Fruit fly (Drosophila melanogaster) whole organism, embryonic: ENCODE data around the gene CG13108.

ENCODE experiments used
- Ada2b ChIP-seq: fragments of 200-800 bp; sonication (Bioruptor generic); IDR thresholded peaks from 2 replicates; pipeline ENCODE4 v1.3.6; 2022; ENCODE audit warnings: missing biosample characterization, missing genetic modification characterization
- Blimp-1 ChIP-seq: fragments of 200-800 bp; sonication (Bioruptor generic); optimal IDR thresholded peaks from 3 replicates; lab custom pipeline; 2018; ENCODE audit warnings: missing biosample characterization, missing genetic modification characterization, mild to moderate bottlenecking, moderate library complexity, missing genetic modification reagents
- CG1024 ChIP-seq: fragments of 200-800 bp; sonication (Bioruptor generic); IDR thresholded peaks from 2 replicates; pipeline ENCODE4 v1.3.6; 2022; ENCODE audit warnings: missing biosample characterization, missing genetic modification characterization
- CG10959 ChIP-seq: fragments of 200-800 bp; sonication (Bioruptor generic); IDR thresholded peaks from 2 replicates; pipeline ENCODE4 v1.3.6; 2022; ENCODE audit warnings: missing biosample characterization, missing genetic modification characterization
- CG15514 ChIP-seq: fragments of 200-800 bp; sonication (Bioruptor generic); optimal IDR thresholded peaks from 3 replicates; lab custom pipeline; 2017; ENCODE audit warnings: missing biosample characterization, missing genetic modification characterization, mild to moderate bottlenecking, moderate library complexity, missing genetic modification reagents
- CG17385 ChIP-seq: fragments of 200-800 bp; sonication (Bioruptor generic); optimal IDR thresholded peaks from 3 replicates; lab custom pipeline; 2018; ENCODE audit warnings: missing biosample characterization, mild to moderate bottlenecking, missing genetic modification characterization
- CG17612 ChIP-seq: fragments of 200-800 bp; sonication (Bioruptor generic); IDR thresholded peaks from 2 replicates; pipeline ENCODE4 v1.3.6; 2022; ENCODE audit warnings: missing biosample characterization, missing genetic modification characterization
- CG1792 ChIP-seq: fragments of 200-800 bp; sonication (Bioruptor generic); optimal IDR thresholded peaks from 2 replicates; lab custom pipeline; 2016; ENCODE audit warnings: missing biosample characterization, missing genetic modification characterization
- CG18599 ChIP-seq: fragments of 200-800 bp; sonication (Bioruptor generic); optimal IDR thresholded peaks from 3 replicates; lab custom pipeline; 2017; ENCODE audit warnings: missing biosample characterization, missing genetic modification characterization, mild to moderate bottlenecking, moderate library complexity, missing genetic modification reagents
- CG2120 ChIP-seq: fragments of 200-800 bp; sonication (Bioruptor generic); optimal IDR thresholded peaks from 3 replicates; lab custom pipeline; 2016; ENCODE audit warnings: missing biosample characterization, missing genetic modification characterization
- CG2129 ChIP-seq: fragments of 200-800 bp; sonication (Bioruptor generic); IDR thresholded peaks from 2 replicates; pipeline ENCODE4 v1.3.6; 2022; ENCODE audit warnings: missing biosample characterization, missing genetic modification characterization; ENCODE audit not compliant: partially characterized antibody
- CG2199 ChIP-seq: fragments of 200-800 bp; sonication (Bioruptor generic); IDR thresholded peaks from 3 replicates; pipeline ENCODE4 v1.3.6; 2022; ENCODE audit warnings: missing biosample characterization, missing genetic modification characterization
- CG2889 ChIP-seq: fragments of 200-800 bp; sonication (Bioruptor generic); IDR thresholded peaks from 3 replicates; pipeline ENCODE4 v1.3.6; 2022; ENCODE audit warnings: missing biosample characterization, missing genetic modification characterization
- CG34224 ChIP-seq: fragments of 200-800 bp; sonication (Bioruptor generic); IDR thresholded peaks from 3 replicates; pipeline ENCODE4 v1.3.6; 2022; ENCODE audit warnings: missing biosample characterization, missing genetic modification characterization; ENCODE audit not compliant: partially characterized antibody
- CG43689 ChIP-seq: fragments of 200-800 bp; sonication (Bioruptor generic); IDR thresholded peaks from 2 replicates; pipeline ENCODE4 v1.3.6; 2022; ENCODE audit warnings: missing biosample characterization, missing genetic modification characterization
- CG4820 ChIP-seq: fragments of 200-800 bp; sonication (Bioruptor generic); optimal IDR thresholded peaks from 3 replicates; lab custom pipeline; 2016; ENCODE audit warnings: missing biosample characterization, missing genetic modification characterization
- CG6175 ChIP-seq: fragments of 200-800 bp; sonication (Bioruptor generic); IDR thresholded peaks from 3 replicates; pipeline ENCODE4 v1.3.6; 2022; ENCODE audit warnings: missing biosample characterization, missing genetic modification characterization
- CG6813 ChIP-seq: fragments of 200-800 bp; sonication (Bioruptor generic); optimal IDR thresholded peaks from 2 replicates; lab custom pipeline; 2017; ENCODE audit warnings: missing biosample characterization, missing genetic modification characterization, mild to moderate bottlenecking, moderate library complexity, missing genetic modification reagents
- CG8089 ChIP-seq: fragments of 200-800 bp; sonication (Bioruptor generic); optimal IDR thresholded peaks from 3 replicates; lab custom pipeline; 2016; ENCODE audit warnings: missing biosample characterization, missing genetic modification characterization
- CG8359 ChIP-seq: fragments of 200-800 bp; sonication (Bioruptor generic); optimal IDR thresholded peaks from 2 replicates; lab custom pipeline; 2017; ENCODE audit warnings: missing biosample characterization, mild to moderate bottlenecking, missing genetic modification characterization, borderline replicate concordance
- ERR ChIP-seq: fragments of 200-800 bp; sonication (Bioruptor generic); optimal IDR thresholded peaks from 2 replicates; lab custom pipeline; 2016; ENCODE audit warnings: missing biosample characterization, missing genetic modification characterization
- Ets65A ChIP-seq: fragments of 200-800 bp; sonication (Bioruptor generic); peaks from one replicate; lab custom pipeline; 2016; ENCODE audit warnings: missing biosample characterization, missing genetic modification characterization
- Fer2 ChIP-seq: fragments of 200-800 bp; sonication (Bioruptor generic); optimal IDR thresholded peaks from 2 replicates; lab custom pipeline; 2018; ENCODE audit warnings: missing biosample characterization, mild to moderate bottlenecking, missing genetic modification characterization, moderate library complexity
- HLH4C ChIP-seq: fragments of 200-800 bp; sonication (Bioruptor generic); IDR thresholded peaks from 3 replicates; pipeline ENCODE4 v1.3.6; 2022; ENCODE audit warnings: missing biosample characterization, missing genetic modification characterization; ENCODE audit not compliant: partially characterized antibody
- Hr51 ChIP-seq, 2 experiments: fragments of 200-800 bp; sonication (Bioruptor generic); optimal IDR thresholded peaks; 2 replicates in 1 of 2; 3 replicates in 1 of 2; lab custom pipeline; 2016 to 2018; ENCODE audit warnings: missing biosample characterization in 2 of 2, missing genetic modification characterization in 2 of 2, mild to moderate bottlenecking in 1 of 2, moderate library complexity in 1 of 2
- Hr78 ChIP-seq, 2 experiments: fragments of 200-800 bp in 1 of 2; fragments of >200 bp in 1 of 2; sonication (Bioruptor generic) in 1 of 2; optimal IDR thresholded peaks; 2 replicates each; lab custom pipeline; 2017 to 2019; ENCODE audit warnings: missing biosample characterization in 2 of 2, missing genetic modification characterization in 2 of 2, mild to moderate bottlenecking in 1 of 2, moderate library complexity in 1 of 2
- MESR4 ChIP-seq: fragments of 200-800 bp; sonication (Bioruptor generic); optimal IDR thresholded peaks from 2 replicates; lab custom pipeline; 2018; ENCODE audit warnings: missing biosample characterization, mild to moderate bottlenecking, missing genetic modification characterization, moderate library complexity
- NC2β ChIP-seq: fragments of 200-800 bp; sonication (Bioruptor generic); optimal IDR thresholded peaks from 2 replicates; lab custom pipeline; 2016; ENCODE audit warnings: missing biosample characterization, missing genetic modification characterization
- Pdp1 ChIP-seq, 2 experiments: fragments of 200-800 bp; sonication (Bioruptor generic); optimal IDR thresholded peaks; 3 replicates each; lab custom pipeline; 2016; ENCODE audit warnings: missing biosample characterization in 2 of 2, missing genetic modification characterization in 2 of 2, mild to moderate bottlenecking in 1 of 2, moderate library complexity in 1 of 2
- Sox102F ChIP-seq: fragments of 200-800 bp; sonication (Bioruptor generic); optimal IDR thresholded peaks from 2 replicates; lab custom pipeline; 2018; ENCODE audit warnings: missing biosample characterization, mild to moderate bottlenecking, missing genetic modification characterization, moderate library complexity
- cg ChIP-seq: fragments of 200-800 bp; sonication (Bioruptor generic); optimal IDR thresholded peaks from 3 replicates; lab custom pipeline; 2019; ENCODE audit warnings: missing biosample characterization, mild to moderate bottlenecking, missing genetic modification characterization, moderate library complexity
- dati ChIP-seq: fragments of 200-800 bp; sonication (Bioruptor generic); IDR thresholded peaks from 2 replicates; pipeline ENCODE4 v1.3.6; 2022; ENCODE audit warnings: missing biosample characterization, missing genetic modification characterization
- dmrt99B ChIP-seq: fragments of 200-800 bp; sonication (Bioruptor generic); optimal IDR thresholded peaks from 2 replicates; lab custom pipeline; 2018; ENCODE audit warnings: missing biosample characterization, mild to moderate bottlenecking, missing genetic modification characterization, moderate library complexity
- gfzf ChIP-seq: fragments of 200-800 bp; sonication (Bioruptor generic); optimal IDR thresholded peaks from 2 replicates; lab custom pipeline; 2016; ENCODE audit warnings: missing biosample characterization, mild to moderate bottlenecking, missing genetic modification characterization, moderate library complexity
- gt ChIP-seq: fragments of 200-800 bp; sonication (Bioruptor generic); IDR thresholded peaks from 2 replicates; pipeline ENCODE4 v1.3.6; 2022; ENCODE audit warnings: missing biosample characterization, missing genetic modification characterization
- klu ChIP-seq: fragments of 200-800 bp; sonication (Bioruptor generic); IDR thresholded peaks from 2 replicates; pipeline ENCODE4 v1.3.6; 2022; ENCODE audit warnings: missing biosample characterization, missing genetic modification characterization
- mam ChIP-seq: fragments of 200-800 bp; sonication (Bioruptor generic); optimal IDR thresholded peaks from 3 replicates; lab custom pipeline; 2016; ENCODE audit warnings: missing biosample characterization, missing genetic modification characterization
- nom ChIP-seq: fragments of 200-800 bp; sonication (Bioruptor generic); optimal IDR thresholded peaks from 2 replicates; lab custom pipeline; 2017; ENCODE audit warnings: missing biosample characterization, missing genetic modification characterization, mild to moderate bottlenecking, moderate library complexity, missing genetic modification reagents
- pb ChIP-seq: fragments of 200-800 bp; sonication (Bioruptor generic); optimal IDR thresholded peaks from 3 replicates; lab custom pipeline; 2016; ENCODE audit warnings: missing biosample characterization, missing genetic modification characterization
- pros ChIP-seq: fragments of 200-800 bp; sonication (Bioruptor generic); optimal IDR thresholded peaks from 3 replicates; lab custom pipeline; 2019; ENCODE audit warnings: missing biosample characterization, mild to moderate bottlenecking, missing genetic modification characterization, moderate library complexity
- zen ChIP-seq: fragments of 200-800 bp; sonication (Bioruptor generic); optimal IDR thresholded peaks from 3 replicates; lab custom pipeline; 2018; ENCODE audit warnings: missing biosample characterization, mild to moderate bottlenecking, missing genetic modification characterization, moderate library complexity

Gene CG13108

dm6 chr2L:9194663-9195062 is 30.6 kb downstream of the CG13108 start (continued):
- TF ChIP-seq HLH4C (GFP tag; lab: Robert Waterston, UW): no peak
- TF ChIP-seq Ets65A (GFP tag; lab: Kevin White, UChicago): peak; percentile 61
- no peak for TF ChIP-seq mam (GFP tag; lab: Kevin White, UChicago)
- TF ChIP-seq CG15514: no peak
- no peak for TF ChIP-seq CG17612 (GFP tag; lab: Robert Waterston, UW)
- no peak for TF ChIP-seq CG6813
- no peak for TF ChIP-seq CG2889 (GFP tag; lab: Robert Waterston, UW)
- no peak for TF ChIP-seq ERR (GFP tag; lab: Kevin White, UChicago)
- TF ChIP-seq Ada2b (GFP tag; lab: Robert Waterston, UW): no peak
- TF ChIP-seq gfzf (GFP tag; lab: Kevin White, UChicago): no peak
- no peak for TF ChIP-seq CG8089 (GFP tag; lab: Kevin White, UChicago)
- TF ChIP-seq dati (GFP tag; lab: Robert Waterston, UW): no peak
- no peak for TF ChIP-seq CG2129 (GFP tag; lab: Robert Waterston, UW)
- TF ChIP-seq CG34224 (GFP tag; lab: Robert Waterston, UW): no peak
- TF ChIP-seq CG2120: peak; percentile 36
- TF ChIP-seq Pdp1 (GFP tag; optimal IDR thresholded peaks at IDR 0.05; lab: Kevin White, UChicago): peak in 1 of 2 experiments; percentile 69
- no peak for TF ChIP-seq CG10959
- no peak for TF ChIP-seq pb (GFP tag; lab: Kevin White, UChicago)
- TF ChIP-seq CG8359 (GFP tag; lab: Kevin White, UChicago): no peak
- TF ChIP-seq CG4820 (GFP tag; lab: Kevin White, UChicago): no peak
- TF ChIP-seq klu (GFP tag; lab: Robert Waterston, UW): no peak
- TF ChIP-seq MESR4: no peak
- TF ChIP-seq gt: no peak
- no peak for TF ChIP-seq zen (tag; lab: Kevin White, UChicago)
- no peak for TF ChIP-seq Fer2 (tag; lab: Kevin White, UChicago)
- no peak for TF ChIP-seq CG1792 (GFP tag; lab: Kevin White, UChicago)
- TF ChIP-seq CG6175 (GFP tag; lab: Robert Waterston, UW): no peak
- TF ChIP-seq Hr51 (GFP tag; optimal IDR thresholded peaks at IDR 0.05; lab: Kevin White, UChicago): no peak
- no peak for TF ChIP-seq CG1024 (GFP tag; lab: Robert Waterston, UW)
- no peak for TF ChIP-seq NC2β (GFP tag; lab: Kevin White, UChicago)
- peak; percentile 45 for TF ChIP-seq Sox102F (GFP tag; lab: Kevin White, UChicago)
- TF ChIP-seq CG18599 (GFP tag; lab: Kevin White, UChicago): peak; percentile 17
- peak; percentile 27 for TF ChIP-seq dmrt99B (tag; lab: Kevin White, UChicago)

- TF ChIP-seq CG17385 (GFP tag; lab: Kevin White, UChicago) (peak; percentile 24), Hr78 (GFP tag; optimal IDR thresholded peaks at IDR 0.05; lab: Kevin White, UChicago) (no peak), Blimp-1 (peak; percentile 34), cg (peak; percentile 52), nom (GFP tag; lab: Kevin White, UChicago) (peak; percentile 28), CG2199 (GFP tag; lab: Robert Waterston, UW) (peak; percentile 93), pros (GFP tag; lab: Kevin White, UChicago) (peak; percentile 38), CG43689 (GFP tag; lab: Robert Waterston, UW) (no peak)
Measured at dm6 chr2L:9198340-9198887, 34.4 kb downstream of the CG13108 start.
